Fruit fly (Drosophila melanogaster) whole organism: ENCODE results near the gene CG14402.

Source experiments
- CG8478 ChIP-seq: fragments of >200 bp; optimal IDR thresholded peaks from 2 replicates; lab custom pipeline; 2018; ENCODE audit warnings: inconsistent platforms
- Dll ChIP-seq: fragments of >200 bp; optimal IDR thresholded peaks from 2 replicates; lab custom pipeline; 2017
- psq ChIP-seq: fragments of >200 bp; optimal IDR thresholded peaks from 2 replicates; lab custom pipeline; 2017

dm6 chr2L:20805624-20806339 is 43.3 kb upstream of the CG14402 start:
- TF ChIP-seq CG8478 (lab: Kevin White, UChicago), result no peak
- no peak for TF ChIP-seq psq (lab: Kevin White, UChicago)
- no peak for TF ChIP-seq Dll
